Fruit fly (Drosophila melanogaster) whole organism, prepupa: ENCODE results near the gene Mgat2.

Experiments used
- Blimp-1 ChIP-seq: fragments of 200-800 bp; sonication (Bioruptor generic); optimal IDR thresholded peaks from 3 replicates; lab custom pipeline; 2017; ENCODE audit warnings: missing biosample characterization, missing genetic modification characterization, mild to moderate bottlenecking, moderate library complexity, missing genetic modification reagents
- CG10631 ChIP-seq: fragments of 200-800 bp; sonication (Bioruptor generic); optimal IDR thresholded peaks from 2 replicates; lab custom pipeline; 2016; ENCODE audit warnings: missing biosample characterization, missing genetic modification characterization
- CG10669 ChIP-seq: fragments of 200-800 bp; sonication (Bioruptor generic); optimal IDR thresholded peaks from 3 replicates; lab custom pipeline; 2018; ENCODE audit warnings: missing biosample characterization, mild to moderate bottlenecking, missing genetic modification characterization, moderate library complexity
- CG11294 ChIP-seq: fragments of 200-800 bp; sonication (Bioruptor generic); IDR thresholded peaks from 2 replicates; pipeline ENCODE4 v1.3.6; 2022; ENCODE audit warnings: missing biosample characterization, missing genetic modification characterization
- CG11762 ChIP-seq: fragments of 200-800 bp; sonication (Bioruptor generic); optimal IDR thresholded peaks from 3 replicates; lab custom pipeline; 2016; ENCODE audit warnings: missing biosample characterization, missing genetic modification characterization; ENCODE audit not compliant: insufficient read depth
- CG11902 ChIP-seq: fragments of 200-800 bp; sonication (Bioruptor generic); optimal IDR thresholded peaks from 3 replicates; lab custom pipeline; 2016; ENCODE audit warnings: missing biosample characterization, missing genetic modification characterization
- CG15336 ChIP-seq: fragments of 200-800 bp; sonication (Bioruptor generic); IDR thresholded peaks from 2 replicates; pipeline ENCODE4 v1.3.6; 2022; ENCODE audit warnings: missing biosample characterization, missing genetic modification characterization
- CG1621 ChIP-seq: fragments of 200-800 bp; sonication (Bioruptor generic); optimal IDR thresholded peaks from 3 replicates; lab custom pipeline; 2018; ENCODE audit warnings: missing biosample characterization, mild to moderate bottlenecking, missing genetic modification characterization
- CG16779 ChIP-seq: fragments of 200-800 bp; sonication (Bioruptor generic); optimal IDR thresholded peaks from 3 replicates; lab custom pipeline; 2017; ENCODE audit warnings: missing biosample characterization, mild to moderate bottlenecking, missing genetic modification characterization
- CG31627 ChIP-seq: fragments of 200-800 bp; sonication (Bioruptor generic); optimal IDR thresholded peaks from 3 replicates; lab custom pipeline; 2016; ENCODE audit warnings: missing biosample characterization, missing genetic modification characterization
- CG3919 ChIP-seq: fragments of 200-800 bp; sonication (Bioruptor generic); optimal IDR thresholded peaks from 3 replicates; lab custom pipeline; 2016; ENCODE audit warnings: missing biosample characterization, missing genetic modification characterization
- CG4318 ChIP-seq: fragments of 200-800 bp; sonication (Bioruptor generic); optimal IDR thresholded peaks from 3 replicates; lab custom pipeline; 2017; ENCODE audit warnings: missing biosample characterization, mild to moderate bottlenecking, missing genetic modification characterization
- CG6163 ChIP-seq: fragments of 200-800 bp; sonication (Bioruptor generic); IDR thresholded peaks from 3 replicates; pipeline ENCODE4 v1.3.6; 2022; ENCODE audit warnings: missing biosample characterization, missing genetic modification characterization
- CG6792 ChIP-seq: fragments of 200-800 bp; sonication (Bioruptor generic); optimal IDR thresholded peaks from 3 replicates; lab custom pipeline; 2016; ENCODE audit warnings: missing biosample characterization, missing genetic modification characterization
- CG6808 ChIP-seq: fragments of 200-800 bp; sonication (Bioruptor generic); optimal IDR thresholded peaks from 3 replicates; lab custom pipeline; 2017; ENCODE audit warnings: missing biosample characterization, missing genetic modification characterization, mild to moderate bottlenecking, moderate library complexity, missing genetic modification reagents
- CG7368 ChIP-seq: fragments of 200-800 bp; sonication (Bioruptor generic); optimal IDR thresholded peaks from 3 replicates; lab custom pipeline; 2016; ENCODE audit warnings: missing biosample characterization, missing genetic modification characterization
- CG8119 ChIP-seq: fragments of 200-800 bp; sonication (Bioruptor generic); IDR thresholded peaks from 3 replicates; pipeline ENCODE4 v1.3.6; 2022; ENCODE audit warnings: missing biosample characterization, missing genetic modification characterization
- CG8319 ChIP-seq: fragments of 200-800 bp; sonication (Bioruptor generic); optimal IDR thresholded peaks from 3 replicates; lab custom pipeline; 2016; ENCODE audit warnings: missing biosample characterization, missing genetic modification characterization
- CG8632 ChIP-seq: fragments of 200-800 bp; sonication (Bioruptor generic); optimal IDR thresholded peaks from 3 replicates; lab custom pipeline; 2016; ENCODE audit warnings: missing biosample characterization, missing genetic modification characterization
- CG9139 ChIP-seq: fragments of 200-800 bp; sonication (Bioruptor generic); optimal IDR thresholded peaks from 3 replicates; lab custom pipeline; 2017; ENCODE audit warnings: missing biosample characterization, mild to moderate bottlenecking, missing genetic modification characterization
- Eip75B ChIP-seq: fragments of 200-800 bp; sonication (Bioruptor generic); optimal IDR thresholded peaks from 3 replicates; lab custom pipeline; 2016; ENCODE audit warnings: missing biosample characterization, missing genetic modification characterization
- Eip78C ChIP-seq: fragments of 200-800 bp; sonication (Bioruptor generic); peaks from one replicate; lab custom pipeline; 2016; ENCODE audit warnings: missing biosample characterization, missing genetic modification characterization
- Ets96B ChIP-seq: fragments of 200-800 bp; optimal IDR thresholded peaks from 2 replicates; lab custom pipeline; 2019; ENCODE audit warnings: missing biosample characterization, mild to moderate bottlenecking, missing genetic modification characterization, moderate library complexity
- Hr38 ChIP-seq: sonication (Bioruptor generic); optimal IDR thresholded peaks from 2 replicates; lab custom pipeline; 2016; ENCODE audit warnings: missing biosample characterization, missing genetic modification characterization
- Hr39 ChIP-seq: fragments of 200-800 bp; sonication (Bioruptor generic); optimal IDR thresholded peaks from 2 replicates; lab custom pipeline; 2016; ENCODE audit warnings: missing biosample characterization, missing genetic modification characterization
- Hr4 ChIP-seq: fragments of 200-800 bp; sonication (Bioruptor generic); optimal IDR thresholded peaks from 3 replicates; lab custom pipeline; 2016; ENCODE audit warnings: missing biosample characterization, missing genetic modification characterization
- Met ChIP-seq: fragments of 200-800 bp; sonication (Bioruptor generic); optimal IDR thresholded peaks from 3 replicates; lab custom pipeline; 2016; ENCODE audit warnings: missing biosample characterization, missing genetic modification characterization
- OdsH ChIP-seq: fragments of 200-800 bp; sonication (Bioruptor generic); optimal IDR thresholded peaks from 3 replicates; lab custom pipeline; 2016; ENCODE audit warnings: missing biosample characterization, missing genetic modification characterization
- Smox ChIP-seq: fragments of 200-800 bp; sonication (Bioruptor generic); optimal IDR thresholded peaks from 3 replicates; lab custom pipeline; 2016; ENCODE audit warnings: missing biosample characterization, missing genetic modification characterization
- Sox14 ChIP-seq: fragments of 200-800 bp; sonication (Bioruptor generic); optimal IDR thresholded peaks from 3 replicates; lab custom pipeline; 2016; ENCODE audit warnings: missing biosample characterization, missing genetic modification characterization
- achi ChIP-seq: fragments of 200-800 bp; sonication (Bioruptor generic); optimal IDR thresholded peaks from 3 replicates; lab custom pipeline; 2016; ENCODE audit warnings: missing biosample characterization, missing genetic modification characterization
- acj6 ChIP-seq: fragments of 200-800 bp; sonication (Bioruptor generic); optimal IDR thresholded peaks from 3 replicates; lab custom pipeline; 2016; ENCODE audit warnings: missing biosample characterization, missing genetic modification characterization
- cyc ChIP-seq: fragments of 200-800 bp; sonication (Bioruptor generic); optimal IDR thresholded peaks from 3 replicates; lab custom pipeline; 2016; ENCODE audit warnings: missing biosample characterization, missing genetic modification characterization
- dac ChIP-seq: fragments of 200-800 bp; sonication (Bioruptor generic); optimal IDR thresholded peaks from 2 replicates; lab custom pipeline; 2017; ENCODE audit warnings: missing biosample characterization, mild to moderate bottlenecking, missing genetic modification characterization
- dsx ChIP-seq: fragments of 200-800 bp; optimal IDR thresholded peaks from 3 replicates; lab custom pipeline; 2019; ENCODE audit warnings: missing biosample characterization, mild to moderate bottlenecking, missing genetic modification characterization, moderate library complexity; ENCODE audit not compliant: poor library complexity, severe bottlenecking
- eg ChIP-seq: fragments of 200-800 bp; sonication (Bioruptor generic); IDR thresholded peaks from 3 replicates; pipeline ENCODE4 v1.3.6; 2022; ENCODE audit warnings: missing biosample characterization, missing genetic modification characterization
- esn ChIP-seq: fragments of 200-800 bp; sonication (Bioruptor generic); optimal IDR thresholded peaks from 2 replicates; lab custom pipeline; 2016; ENCODE audit warnings: missing biosample characterization, mild to moderate bottlenecking, missing genetic modification characterization, moderate library complexity
- fd59A ChIP-seq: fragments of 200-800 bp; sonication (Bioruptor generic); optimal IDR thresholded peaks from 2 replicates; lab custom pipeline; 2017; ENCODE audit warnings: missing biosample characterization, mild to moderate bottlenecking, missing genetic modification characterization, missing genetic modification reagents
- fd85E ChIP-seq: fragments of 200-800 bp; sonication (Bioruptor generic); optimal IDR thresholded peaks from 3 replicates; lab custom pipeline; 2016; ENCODE audit warnings: missing biosample characterization, missing genetic modification characterization
- fkh ChIP-seq: fragments of 200-800 bp; sonication (Bioruptor generic); optimal IDR thresholded peaks from 3 replicates; lab custom pipeline; 2017; ENCODE audit warnings: missing biosample characterization, mild to moderate bottlenecking, missing genetic modification characterization, moderate library complexity
- lz ChIP-seq: fragments of 200-800 bp; sonication (Bioruptor generic); optimal IDR thresholded peaks from 3 replicates; lab custom pipeline; 2016; ENCODE audit warnings: missing biosample characterization, missing genetic modification characterization
- net ChIP-seq: fragments of 200-800 bp; sonication (Bioruptor generic); optimal IDR thresholded peaks from 3 replicates; lab custom pipeline; 2016; ENCODE audit warnings: missing biosample characterization, missing genetic modification characterization
- pdm3 ChIP-seq: fragments of 200-800 bp; sonication (Bioruptor generic); optimal IDR thresholded peaks from 3 replicates; lab custom pipeline; 2016; ENCODE audit warnings: missing biosample characterization, missing genetic modification characterization
- salr ChIP-seq, 2 experiments: fragments of 200-800 bp; sonication (Bioruptor generic); optimal IDR thresholded peaks; 3 replicates each; lab custom pipeline; 2016 to 2018; ENCODE audit warnings: missing biosample characterization in 2 of 2, missing genetic modification characterization in 2 of 2, mild to moderate bottlenecking in 1 of 2
- spab ChIP-seq: fragments of 200-800 bp; sonication (Bioruptor generic); optimal IDR thresholded peaks from 2 replicates; lab custom pipeline; 2017; ENCODE audit warnings: missing biosample characterization, mild to moderate bottlenecking, missing genetic modification characterization, missing genetic modification reagents
- ss ChIP-seq, 2 experiments: fragments of 200-800 bp; sonication (Bioruptor generic); optimal IDR thresholded peaks; 2 replicates in 1 of 2; 3 replicates in 1 of 2; lab custom pipeline; 2017 to 2018; ENCODE audit warnings: mild to moderate bottlenecking in 2 of 2, missing biosample characterization in 2 of 2, missing genetic modification characterization in 2 of 2, moderate library complexity in 1 of 2
- svp ChIP-seq: fragments of 200-800 bp; sonication (Bioruptor generic); peaks from one replicate; lab custom pipeline; 2016; ENCODE audit warnings: missing biosample characterization, missing genetic modification characterization
- vri ChIP-seq: fragments of 200-800 bp; sonication (Bioruptor generic); optimal IDR thresholded peaks from 3 replicates; lab custom pipeline; 2016; ENCODE audit warnings: missing biosample characterization, mild to moderate bottlenecking, missing genetic modification characterization

Mgat2 gene

dm6 chr3R:30013909-30014308 is 8.1 kb downstream of the Mgat2 start (continued):
- TF ChIP-seq ss (GFP tag; optimal IDR thresholded peaks at IDR 0.05; lab: Kevin White, UChicago) (peak; percentile 88 to 90), OdsH (no peak), CG1621 (tag; lab: Kevin White, UChicago) (peak; percentile 49), CG9139 (GFP tag; lab: Kevin White, UChicago) (peak; percentile 93)

dm6 chr3R:30012602-30013489 is 9.2 kb downstream of the Mgat2 start:
- TF ChIP-seq CG8632 (GFP tag; lab: Kevin White, UChicago) (no peak), CG10631 (GFP tag; lab: Kevin White, UChicago) (no peak), Eip78C (GFP tag; lab: Kevin White, UChicago) (peak; percentile 69), CG16779 (tag; lab: Kevin White, UChicago) (no peak), CG1621 (tag; lab: Kevin White, UChicago) (no peak), CG6792 (GFP tag; lab: Kevin White, UChicago) (no peak), esn (GFP tag; lab: Kevin White, UChicago) (no peak), CG6808 (GFP tag; lab: Kevin White, UChicago) (no peak), Met (GFP tag; lab: Kevin White, UChicago) (no peak), Smox (GFP tag; lab: Kevin White, UChicago) (no peak), lz (GFP tag; lab: Kevin White, UChicago) (no peak), Hr4 (GFP tag; lab: Kevin White, UChicago) (peak; percentile 55), CG15336 (GFP tag; lab: Robert Waterston, UW) (peak; percentile 64), Hr38 (no peak), CG7368 (GFP tag; lab: Kevin White, UChicago) (no peak), Ets96B (tag; lab: Kevin White, UChicago) (no peak), CG31627 (GFP tag; lab: Kevin White, UChicago) (peak; percentile 17), svp (GFP tag; lab: Kevin White, UChicago) (peak; percentile 44), CG4318 (GFP tag; lab: Kevin White, UChicago) (no peak), Sox14 (GFP tag; lab: Kevin White, UChicago) (peak; percentile 27), Eip75B (GFP tag; lab: Kevin White, UChicago) (no peak), acj6 (no peak), CG10669 (GFP tag; lab: Kevin White, UChicago) (no peak), OdsH (peak; percentile 25), CG11902 (GFP tag; lab: Kevin White, UChicago) (no peak), vri (GFP tag; lab: Kevin White, UChicago) (peak; percentile 68), CG3919 (no peak), salr (GFP tag; optimal IDR thresholded peaks at IDR 0.05; lab: Kevin White, UChicago) (peak in 1 of 2 experiments; percentile 13), eg (GFP tag; lab: Robert Waterston, UW) (peak; percentile 62), Hr39 (no peak), fkh (GFP tag; lab: Kevin White, UChicago) (peak; percentile 70), CG8119 (GFP tag; lab: Robert Waterston, UW) (peak; percentile 46; the same call in 1 of the 3 replicates), fd59A (no peak), achi (GFP tag; lab: Kevin White, UChicago) (peak; percentile 32), dsx (GFP tag; lab: Kevin White, UChicago) (no peak), spab (no peak), fd85E (no peak), CG8319 (GFP tag; lab: Kevin White, UChicago) (no peak), net (GFP tag; lab: Kevin White, UChicago) (peak; percentile 23), pdm3 (GFP tag; lab: Kevin White, UChicago) (no peak), cyc (no peak), CG11294 (GFP tag; lab: Robert Waterston, UW) (peak; percentile 34; the same call in 1 of the 2 replicates), CG11762 (GFP tag; lab: Kevin White, UChicago) (no peak), dac (GFP tag; lab: Kevin White, UChicago) (no peak), Blimp-1 (GFP tag; lab: Kevin White, UChicago) (no peak), CG6163 (peak; percentile 59)
